Worm (Caenorhabditis elegans): ENCODE measurements around the gene vps-33.1.

DNA sequence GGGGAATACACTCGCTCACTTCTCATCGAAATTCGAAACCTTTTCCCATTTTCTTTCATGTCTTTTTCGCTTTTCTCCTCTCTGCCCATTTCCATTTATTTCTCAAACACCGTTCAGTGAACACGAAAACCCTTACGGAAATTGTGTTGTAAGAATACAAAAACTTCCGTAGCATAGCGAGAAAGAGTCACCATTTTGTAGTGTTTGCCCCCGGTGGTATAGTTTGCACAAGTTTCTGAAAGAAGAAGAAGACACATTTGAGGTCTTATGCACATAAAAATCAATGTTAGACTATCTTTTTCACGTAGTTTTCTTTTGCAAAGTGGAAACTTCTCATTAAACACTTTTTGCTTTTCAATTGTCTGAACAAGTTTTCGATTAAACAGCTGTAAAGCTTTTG lies 18.4 kb downstream of the vps-33.1 start:
- TF ChIP-seq dmd-4 (tag; optimal IDR thresholded peaks at IDR 0.05) (no peak), nhr-77 (tag; optimal IDR thresholded peaks at IDR 0.05) (no peak), ama-1 (optimal IDR thresholded peaks at IDR 0.05) (no peak)

Measured in whole organism, L2 larva.